Worm (Caenorhabditis elegans) whole organism, late embryonic: ENCODE results near the gene nlp-35.

Source experiments
- ama-1 ChIP-seq: fragments of 150-350 bp; optimal IDR thresholded peaks from 2 replicates; lab custom pipeline; 2014
- ceh-34 ChIP-seq: sonication (generic microtip); optimal IDR thresholded peaks from 2 replicates; lab custom pipeline; 2016; ENCODE audit warnings: mild to moderate bottlenecking, missing genetic modification characterization, missing compliant biosample characterization
- che-1 ChIP-seq: sonication (generic microtip); optimal IDR thresholded peaks from 2 replicates; lab custom pipeline; 2016; ENCODE audit warnings: mild to moderate bottlenecking, missing genetic modification characterization, missing compliant biosample characterization
- fkh-6 ChIP-seq: sonication (generic microtip); optimal IDR thresholded peaks from 2 replicates; lab custom pipeline; 2016; ENCODE audit warnings: missing genetic modification characterization, missing compliant biosample characterization
- hlh-6 ChIP-seq: sonication (generic microtip); optimal IDR thresholded peaks from 2 replicates; lab custom pipeline; 2016; ENCODE audit warnings: missing genotype, missing genetic modification characterization, missing compliant biosample characterization
- nfya-1 ChIP-seq: sonication (generic microtip); optimal IDR thresholded peaks from 2 replicates; lab custom pipeline; 2017; ENCODE audit warnings: missing genetic modification characterization, mild to moderate bottlenecking, missing compliant biosample characterization, antibody characterized with exemption, moderate library complexity
- nhr-11 ChIP-seq: fragments of 150-350 bp; optimal IDR thresholded peaks from 2 replicates; lab custom pipeline; 2014; ENCODE audit warnings: missing biosample characterization, missing genetic modification characterization
- odd-2 ChIP-seq: sonication (generic microtip); optimal IDR thresholded peaks from 2 replicates; lab custom pipeline; 2017; ENCODE audit warnings: antibody characterized with exemption, mild to moderate bottlenecking, missing genetic modification characterization, missing compliant biosample characterization
- pag-3 ChIP-seq: sonication (generic microtip); optimal IDR thresholded peaks from 2 replicates; lab custom pipeline; 2016; ENCODE audit warnings: missing compliant biosample characterization, missing genetic modification characterization, borderline replicate concordance
- pat-9 ChIP-seq: fragments of 200-800 bp; sonication (Bioruptor generic); optimal IDR thresholded peaks from 2 replicates; lab custom pipeline; 2018; ENCODE audit warnings: mild to moderate bottlenecking, missing genetic modification characterization, moderate library complexity, missing compliant biosample characterization
- ref-2 ChIP-seq: sonication (generic microtip); optimal IDR thresholded peaks from 2 replicates; lab custom pipeline; 2016; ENCODE audit warnings: missing genetic modification characterization, missing compliant biosample characterization

DNA sequence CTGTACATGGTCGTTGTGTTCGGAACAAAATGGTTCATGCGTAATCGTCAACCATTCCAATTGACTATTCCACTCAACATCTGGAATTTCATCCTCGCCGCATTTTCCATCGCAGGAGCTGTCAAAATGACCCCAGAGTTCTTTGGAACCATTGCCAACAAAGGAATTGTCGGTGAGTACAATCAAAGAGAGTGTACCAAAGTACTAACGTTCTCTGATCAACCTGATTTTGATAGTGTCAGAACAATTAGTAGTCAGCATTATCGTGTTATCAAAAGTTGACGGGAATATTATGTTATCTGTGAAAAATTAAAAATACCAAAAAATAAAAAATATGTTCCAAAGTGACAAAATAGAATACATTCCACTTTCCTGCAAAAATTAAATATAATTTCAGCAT, 8.3 kb upstream of the nlp-35 start:
- no peak for TF ChIP-seq ref-2 (tag; lab: Kevin White, UChicago)
- no peak for TF ChIP-seq hlh-6 (tag; lab: Kevin White, UChicago)
- no peak for TF ChIP-seq odd-2 (tag; lab: Kevin White, UChicago)
- no peak for TF ChIP-seq ama-1 (lab: Kevin White, UChicago)
- no peak for TF ChIP-seq nhr-11 (tag; lab: Kevin White, UChicago)
- TF ChIP-seq che-1 (tag; lab: Kevin White, UChicago), result no peak
- TF ChIP-seq fkh-6 (tag; lab: Kevin White, UChicago), result no peak
- no peak for TF ChIP-seq pag-3
- TF ChIP-seq ceh-34 (tag; lab: Kevin White, UChicago), result no peak
- no peak for TF ChIP-seq nfya-1 (tag; lab: Kevin White, UChicago)
- TF ChIP-seq pat-9 (tag; lab: Kevin White, UChicago), result no peak
